Worm (Caenorhabditis elegans) whole organism, L4 larva: Measurements from ENCODE around the gene rmif-2.

Experiments used
- D1046.2 ChIP-seq: fragments of 200-800 bp; sonication (Bioruptor generic); IDR thresholded peaks from 2 replicates; pipeline ENCODE4 v1.3.6; 2022; ENCODE audit warnings: missing genetic modification characterization, missing compliant biosample characterization
- F49E8.2 ChIP-seq: sonication (generic microtip); optimal IDR thresholded peaks from 2 replicates; lab custom pipeline; 2016; ENCODE audit warnings: missing compliant biosample characterization, mild to moderate bottlenecking, missing genetic modification characterization, borderline replicate concordance
- R02D3.7 ChIP-seq: fragments of 150-350 bp; sonication (generic microtip); optimal IDR thresholded peaks from 3 replicates; lab custom pipeline; 2014; ENCODE audit warnings: missing biosample characterization, missing genetic modification characterization
- T20F7.1 ChIP-seq: fragments of 200-800 bp; sonication (Bioruptor generic); optimal IDR thresholded peaks from 2 replicates; lab custom pipeline; 2018; ENCODE audit warnings: mild to moderate bottlenecking, missing genetic modification characterization, missing compliant biosample characterization
- Y75B8A.6 ChIP-seq: fragments of 200-800 bp; sonication (Bioruptor generic); IDR thresholded peaks from 2 replicates; pipeline ENCODE4 v1.3.6; 2022; ENCODE audit warnings: missing genetic modification reagents, missing genetic modification characterization, missing compliant biosample characterization
- aha-1 ChIP-seq: fragments of 150-350 bp; peaks from one replicate; lab custom pipeline; 2014; ENCODE audit warnings: missing biosample characterization, missing genetic modification characterization
- arid-1 ChIP-seq: fragments of 200-800 bp; sonication (Bioruptor generic); conservative IDR thresholded peaks from 2 replicates; pipeline ENCODE4 v1.3.6; 2022; ENCODE audit warnings: missing genetic modification reagents, missing genetic modification characterization, missing compliant biosample characterization
- attf-4 ChIP-seq: sonication (generic microtip); optimal IDR thresholded peaks from 3 replicates; lab custom pipeline; 2017; ENCODE audit warnings: missing biosample characterization, missing genetic modification characterization
- ceh-20 ChIP-seq: fragments of 200-800 bp; sonication (Bioruptor generic); IDR thresholded peaks from 2 replicates; pipeline ENCODE4 v1.3.6; 2022; ENCODE audit warnings: missing genetic modification reagents, missing genetic modification characterization, missing compliant biosample characterization
- ceh-28 ChIP-seq: fragments of 150-350 bp; optimal IDR thresholded peaks from 2 replicates; lab custom pipeline; 2014; ENCODE audit warnings: missing biosample characterization, missing genetic modification reagents, missing genetic modification characterization
- ces-1 ChIP-seq: fragments of 150-350 bp; sonication (generic microtip); optimal IDR thresholded peaks from 4 replicates; lab custom pipeline; 2014; ENCODE audit warnings: missing biosample characterization, missing genetic modification reagents, missing genetic modification characterization
- daf-16 ChIP-seq, 3 experiments: sonication (generic microtip); optimal IDR thresholded peaks; 2 replicates each; lab custom pipeline; 2016 to 2017; ENCODE audit warnings: missing genetic modification characterization in 3 of 3, missing genetic modification reagents in 3 of 3, mild to moderate bottlenecking in 2 of 3, missing compliant biosample characterization in 2 of 3, missing biosample characterization in 1 of 3, moderate library complexity in 1 of 3
- daf-8 ChIP-seq: fragments of 200-800 bp; sonication (Bioruptor generic); IDR thresholded peaks from 2 replicates; pipeline ENCODE4 v1.3.6; 2022; ENCODE audit warnings: missing genetic modification characterization, missing compliant biosample characterization
- dmd-6 ChIP-seq: fragments of 200-800 bp; sonication (Bioruptor generic); IDR thresholded peaks from 2 replicates; pipeline ENCODE4 v1.3.6; 2022; ENCODE audit warnings: missing genetic modification reagents, missing genetic modification characterization, missing compliant biosample characterization
- dmd-8 ChIP-seq: fragments of 200-800 bp; sonication (Bioruptor generic); IDR thresholded peaks from 2 replicates; pipeline ENCODE4 v1.3.6; 2022; ENCODE audit warnings: missing genetic modification characterization, missing compliant biosample characterization
- dmd-9 ChIP-seq: fragments of 200-800 bp; sonication (Bioruptor generic); IDR thresholded peaks from 2 replicates; pipeline ENCODE4 v1.3.6; 2022; ENCODE audit warnings: missing genetic modification reagents, missing genetic modification characterization, missing compliant biosample characterization
- dpl-1 ChIP-seq: fragments of 150-350 bp; optimal IDR thresholded peaks from 2 replicates; lab custom pipeline; 2014; ENCODE audit warnings: missing biosample characterization, missing genetic modification reagents, missing genetic modification characterization
- dve-1 ChIP-seq: sonication (generic microtip); optimal IDR thresholded peaks from 2 replicates; lab custom pipeline; 2017; ENCODE audit warnings: antibody characterized with exemption, mild to moderate bottlenecking, missing genetic modification characterization, missing compliant biosample characterization; ENCODE audit not compliant: insufficient read depth
- hif-1 ChIP-seq, 2 experiments: sonication (generic microtip); optimal IDR thresholded peaks; 2 replicates each; lab custom pipeline; 2016 to 2017; ENCODE audit warnings: missing compliant biosample characterization in 2 of 2, missing genetic modification characterization in 2 of 2, missing genetic modification reagents in 2 of 2, missing genotype in 2 of 2, mild to moderate bottlenecking in 1 of 2
- hlh-11 ChIP-seq: fragments of 200-800 bp; sonication (Bioruptor generic); optimal IDR thresholded peaks from 2 replicates; lab custom pipeline; 2018; ENCODE audit warnings: mild to moderate bottlenecking, missing genetic modification characterization, missing compliant biosample characterization
- hlh-30 ChIP-seq: sonication (generic microtip); optimal IDR thresholded peaks from 2 replicates; lab custom pipeline; 2017; ENCODE audit warnings: antibody characterized with exemption, mild to moderate bottlenecking, missing genetic modification characterization, missing compliant biosample characterization; ENCODE audit not compliant: insufficient read depth
- hmg-1.1 ChIP-seq: fragments of 200-800 bp; sonication (Bioruptor generic); IDR thresholded peaks from 2 replicates; pipeline ENCODE4 v1.3.6; 2022; ENCODE audit warnings: missing genetic modification reagents, missing genetic modification characterization, missing compliant biosample characterization
- lin-29 ChIP-seq: fragments of 200-800 bp; sonication (Bioruptor generic); IDR thresholded peaks from 2 replicates; pipeline ENCODE4 v1.3.6; 2022; ENCODE audit warnings: missing genetic modification reagents, missing genetic modification characterization, missing compliant biosample characterization
- madf-5 ChIP-seq, 2 experiments: fragments of 200-800 bp; sonication (Bioruptor generic); IDR thresholded peaks; 2 replicates each; pipeline ENCODE4 v1.3.6; 2022; ENCODE audit warnings: missing compliant biosample characterization in 2 of 2, missing genetic modification characterization in 2 of 2
- mdl-1 ChIP-seq, 2 experiments: fragments of 150-350 bp in 1 of 2; sonication (generic microtip) in 1 of 2; optimal IDR thresholded peaks; 2 replicates each; lab custom pipeline; 2014 to 2017; ENCODE audit warnings: missing biosample characterization in 2 of 2, missing genetic modification characterization in 2 of 2
- mxl-2 ChIP-seq: fragments of 200-800 bp; sonication (Bioruptor generic); conservative IDR thresholded peaks from 2 replicates; pipeline ENCODE4 v1.3.6; 2022; ENCODE audit warnings: missing genetic modification reagents, missing genetic modification characterization, missing compliant biosample characterization
- mxl-3 ChIP-seq: fragments of 200-800 bp; sonication (Bioruptor generic); optimal IDR thresholded peaks from 2 replicates; lab custom pipeline; 2018; ENCODE audit warnings: mild to moderate bottlenecking, missing genetic modification characterization, missing compliant biosample characterization
- nhr-237 ChIP-seq: sonication (generic microtip); optimal IDR thresholded peaks from 2 replicates; lab custom pipeline; 2017; ENCODE audit warnings: missing biosample characterization, missing genetic modification characterization
- nhr-28 ChIP-seq: fragments of 150-350 bp; optimal IDR thresholded peaks from 2 replicates; lab custom pipeline; 2014; ENCODE audit warnings: missing biosample characterization, missing genetic modification characterization
- nhr-6 ChIP-seq: fragments of 150-350 bp; optimal IDR thresholded peaks from 2 replicates; lab custom pipeline; 2014; ENCODE audit warnings: missing biosample characterization, missing genetic modification characterization
- rbr-2 ChIP-seq: sonication (generic microtip); optimal IDR thresholded peaks from 2 replicates; lab custom pipeline; 2016; ENCODE audit warnings: missing genotype, missing genetic modification characterization, missing compliant biosample characterization
- set-16 ChIP-seq: fragments of 200-800 bp; sonication (Bioruptor generic); IDR thresholded peaks from 2 replicates; pipeline ENCODE4 v1.3.6; 2022; ENCODE audit warnings: missing genetic modification reagents, missing genetic modification characterization, missing compliant biosample characterization
- unc-39 ChIP-seq: sonication (generic microtip); optimal IDR thresholded peaks from 2 replicates; lab custom pipeline; 2017; ENCODE audit warnings: missing biosample characterization, missing genetic modification characterization
- unc-62 ChIP-seq, 3 experiments: fragments of 150-350 bp in 1 of 3; sonication (generic microtip); optimal IDR thresholded peaks in 2 of 3; peaks in 1 of 3; 1 replicate in 1 of 3; 2 replicates in 2 of 3; lab custom pipeline; 2014 to 2017; ENCODE audit warnings: missing biosample characterization in 3 of 3, missing genetic modification characterization in 3 of 3, missing genetic modification reagents in 3 of 3, missing genotype in 1 of 3
- vab-7 ChIP-seq: fragments of 200-800 bp; sonication (Bioruptor generic); IDR thresholded peaks from 2 replicates; pipeline ENCODE4 v1.3.6; 2022; ENCODE audit warnings: missing genetic modification reagents, missing genetic modification characterization, missing compliant biosample characterization

The rmif-2 gene

DNA sequence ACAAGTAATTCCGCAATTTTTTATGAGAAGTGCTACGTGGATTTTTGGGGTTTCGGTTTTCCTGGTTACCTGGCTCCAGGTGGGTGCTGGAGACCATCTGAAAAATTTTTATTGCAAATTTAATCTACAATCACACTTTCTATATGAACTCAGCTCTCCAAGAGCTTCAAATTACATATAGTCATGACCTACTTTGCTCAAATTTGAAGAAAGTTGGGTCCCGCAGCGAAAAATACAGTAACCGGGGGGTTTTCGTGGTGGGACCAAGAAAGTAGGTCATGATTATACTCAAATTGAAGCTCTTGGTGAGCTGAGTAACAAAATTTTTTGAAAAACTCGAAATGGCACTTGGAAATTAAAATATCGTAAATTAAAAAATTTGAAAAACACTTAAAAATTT is 22.0 kb upstream of the rmif-2 start, which contains the start of gene ets-8:
TSS of gene ets-8 (minus strand) at position 101 of the 400 bp plus-strand sequence.
- no peak for TF ChIP-seq nhr-237 (tag; lab: Kevin White, UChicago)
- no peak for TF ChIP-seq unc-62 (GFP tag; optimal IDR thresholded peaks at IDR 0.05 in 1 of 2; lab: Kevin White, UChicago)
- no peak for TF ChIP-seq unc-62 (tag; optimal IDR thresholded peaks at IDR 0.05; lab: Kevin White, UChicago)
- no peak for TF ChIP-seq Y75B8A.6 (GFP tag; lab: Robert Waterston, UW)
- TF ChIP-seq rbr-2 (tag; lab: Kevin White, UChicago): no peak
- TF ChIP-seq arid-1: no peak
- TF ChIP-seq daf-8: no peak
- no peak for TF ChIP-seq dve-1 (tag; lab: Kevin White, UChicago)
- TF ChIP-seq lin-29: no peak
- no peak for TF ChIP-seq aha-1
- TF ChIP-seq F49E8.2 (tag; lab: Kevin White, UChicago): no peak
- no peak for TF ChIP-seq vab-7 (GFP tag; lab: Robert Waterston, UW)
- TF ChIP-seq hif-1 (tag; optimal IDR thresholded peaks at IDR 0.05; lab: Kevin White, UChicago): no peak
- no peak for TF ChIP-seq R02D3.7
- TF ChIP-seq mxl-2: no peak
- no peak for TF ChIP-seq ceh-28 (tag; lab: Kevin White, UChicago)

DNA sequence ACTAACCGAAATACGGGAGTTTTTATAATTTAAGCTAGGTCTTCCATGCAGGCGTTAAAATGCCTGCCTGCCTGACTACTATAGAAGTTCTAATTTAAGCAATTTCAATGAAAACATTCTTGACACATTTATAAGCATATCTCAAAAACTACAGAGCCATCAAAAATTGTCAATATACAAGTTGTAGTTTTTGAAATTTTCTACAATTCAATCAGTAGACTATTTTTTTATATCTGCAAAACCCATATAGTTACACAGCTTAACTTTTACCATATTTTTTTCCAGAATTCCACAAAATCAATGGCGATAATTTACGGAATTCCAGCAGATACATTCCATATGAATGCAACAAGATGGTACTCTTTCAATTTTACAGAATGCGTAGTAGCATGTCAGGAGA is 19.3 kb upstream of the rmif-2 start, which contains the start of gene C50A2.7:
TSS of gene C50A2.7 (plus strand) at position 301 of the 400 bp plus-strand sequence.
- no peak for TF ChIP-seq unc-39
- TF ChIP-seq unc-62 (GFP tag; optimal IDR thresholded peaks at IDR 0.05 in 1 of 2; lab: Kevin White, UChicago): peak in 1 of 2 experiments; percentile 85
- no peak for TF ChIP-seq unc-62 (tag; optimal IDR thresholded peaks at IDR 0.05; lab: Kevin White, UChicago)

ce11 chrIV:1167352-1167751 is 15.0 kb upstream of the rmif-2 start:
- TF ChIP-seq attf-4 (no peak), aha-1 (peak; percentile 8)

ce11 chrIV:1168311-1168965 is 14.0 kb upstream of the rmif-2 start:
- 0 out of 2 replicates have a peak, but pooled peaks have one; percentile 13 for TF ChIP-seq set-16 (GFP tag; lab: Robert Waterston, UW)
- TF ChIP-seq ces-1 (GFP tag; lab: Kevin White, UChicago): no peak
- peak in 1 of 2 experiments; percentile 41 for TF ChIP-seq hif-1 (tag; optimal IDR thresholded peaks at IDR 0.05; lab: Kevin White, UChicago)
- peak; percentile 4 for TF ChIP-seq nhr-28 (tag; lab: Kevin White, UChicago)
- TF ChIP-seq ceh-20 (GFP tag; lab: Robert Waterston, UW): no peak
- TF ChIP-seq attf-4: no peak
- no peak for TF ChIP-seq dmd-9 (GFP tag; lab: Robert Waterston, UW)
- TF ChIP-seq unc-62 (GFP tag; optimal IDR thresholded peaks at IDR 0.05 in 1 of 2; lab: Kevin White, UChicago): peak in 1 of 2 experiments; percentile 87
- no peak for TF ChIP-seq unc-62 (tag; optimal IDR thresholded peaks at IDR 0.05; lab: Kevin White, UChicago)
- TF ChIP-seq ceh-28 (tag; lab: Kevin White, UChicago): no peak
- TF ChIP-seq rbr-2 (tag; lab: Kevin White, UChicago): peak; percentile 46
- TF ChIP-seq hmg-1.1 (GFP tag; lab: Robert Waterston, UW): peak; percentile 71
- peak; percentile 40 for TF ChIP-seq dmd-6 (GFP tag; lab: Robert Waterston, UW)
- no peak for TF ChIP-seq madf-5 (GFP tag; IDR thresholded peaks at IDR 0.05; lab: Robert Waterston, UW)
- TF ChIP-seq mdl-1 (tag; optimal IDR thresholded peaks at IDR 0.05; lab: Kevin White, UChicago): peak; percentile 65 to 93
- TF ChIP-seq hlh-11 (tag; lab: Kevin White, UChicago): peak; percentile 79
- peak; percentile 65 for TF ChIP-seq aha-1
- peak; percentile 72 for TF ChIP-seq T20F7.1 (GFP tag; lab: Kevin White, UChicago)
- no peak for TF ChIP-seq D1046.2 (GFP tag; lab: Robert Waterston, UW)
- TF ChIP-seq mxl-3 (GFP tag; lab: Kevin White, UChicago): peak; percentile 75
- peak; percentile 52 for TF ChIP-seq dve-1 (tag; lab: Kevin White, UChicago)
- TF ChIP-seq nhr-6 (tag; lab: Kevin White, UChicago): peak; percentile 71
- TF ChIP-seq dpl-1 (GFP tag; lab: Kevin White, UChicago): peak; percentile 29
- peak; percentile 88 for TF ChIP-seq hlh-30 (tag; lab: Kevin White, UChicago)
- TF ChIP-seq dmd-8 (GFP tag; lab: Robert Waterston, UW): no peak
- TF ChIP-seq daf-16 (GFP tag; optimal IDR thresholded peaks at IDR 0.05; lab: Kevin White, UChicago): peak in 1 of 2 experiments; percentile 58
- peak; percentile 47 for TF ChIP-seq daf-16 (tag; optimal IDR thresholded peaks at IDR 0.05; lab: Kevin White, UChicago)
- TF ChIP-seq, all 104 proteins: peak for 17
